Worm (Caenorhabditis elegans) whole organism, young adult: ENCODE results near the gene folr-1.

Source experiments
- C17E4.6 ChIP-seq: fragments of 200-800 bp; sonication (Bioruptor generic); IDR thresholded peaks from 2 replicates; pipeline ENCODE4 v1.3.6; 2022; ENCODE audit warnings: missing genetic modification reagents, missing genetic modification characterization, missing compliant biosample characterization
- ama-1 ChIP-seq, 3 experiments: fragments of 150-350 bp in 1 of 3; sonication (generic microtip) in 2 of 3; optimal IDR thresholded peaks; 2 replicates each; lab custom pipeline; 2014 to 2018; ENCODE audit warnings: missing biosample characterization in 2 of 3, missing genetic modification characterization in 2 of 3, missing genetic modification reagents in 2 of 3
- aptf-3 ChIP-seq: fragments of 200-800 bp; sonication (Bioruptor generic); IDR thresholded peaks from 2 replicates; pipeline ENCODE4 v1.3.6; 2022; ENCODE audit warnings: missing genetic modification characterization, missing compliant biosample characterization
- attf-3 ChIP-seq: fragments of 200-800 bp; sonication (Bioruptor generic); conservative IDR thresholded peaks from 2 replicates; pipeline ENCODE4 v1.3.6; 2022; ENCODE audit warnings: missing genetic modification reagents, missing genetic modification characterization, missing compliant biosample characterization
- lin-35 ChIP-seq, 3 experiments: fragments of 150-350 bp in 2 of 3; sonication (generic microtip) in 1 of 3; optimal IDR thresholded peaks; 2 replicates each; lab custom pipeline; 2014 to 2018; ENCODE audit warnings: missing biosample characterization in 3 of 3, missing genetic modification characterization in 3 of 3, missing genetic modification reagents in 3 of 3
- nhr-90 ChIP-seq: sonication (generic microtip); optimal IDR thresholded peaks from 2 replicates; lab custom pipeline; 2016; ENCODE audit warnings: missing genotype, mild to moderate bottlenecking, missing genetic modification characterization, missing compliant biosample characterization

- TF ChIP-seq C17E4.6 (GFP tag; lab: Robert Waterston, UW): no peak
- no peak for TF ChIP-seq ama-1 (optimal IDR thresholded peaks at IDR 0.05; lab: Kevin White, UChicago)
- TF ChIP-seq ama-1 (GFP tag; optimal IDR thresholded peaks at IDR 0.05; lab: Kevin White, UChicago): no peak
- no peak for TF ChIP-seq aptf-3 (GFP tag; lab: Robert Waterston, UW)
- TF ChIP-seq attf-3: no peak
- no peak for TF ChIP-seq nhr-90 (tag; lab: Kevin White, UChicago)
- no peak for TF ChIP-seq lin-35 (GFP tag; optimal IDR thresholded peaks at IDR 0.05; lab: Kevin White, UChicago)
Measured at ce11 chrX:9940524-9940923, 21.4 kb downstream of the folr-1 start.
